Worm (Caenorhabditis elegans): ENCODE results near the gene fan-1.

fan-1 gene

DNA sequence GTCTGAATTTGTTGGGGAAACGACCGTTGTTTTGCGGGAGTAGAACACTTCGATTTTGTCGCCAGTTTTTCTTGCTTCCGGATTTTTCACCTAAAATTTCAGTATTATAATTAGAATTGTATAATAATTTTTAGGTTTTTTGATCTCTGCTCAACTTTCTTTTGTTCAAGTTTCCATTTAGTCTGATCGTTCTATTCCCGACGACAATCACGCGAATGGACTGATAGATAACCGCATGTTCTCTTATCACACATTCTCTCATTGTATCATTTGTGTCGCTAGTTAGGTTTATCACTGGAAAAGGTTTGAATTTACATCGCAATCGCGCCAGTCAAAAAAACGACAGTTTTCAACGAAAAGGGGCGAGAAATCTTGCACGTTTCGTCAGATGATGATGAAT lies 6.4 kb downstream of the fan-1 start:
- TF ChIP-seq zip-11 (GFP tag; IDR thresholded peaks at IDR 0.05) (no peak), snpc-4 (tag; optimal IDR thresholded peaks at IDR 0.05) (no peak), ceh-20 (GFP tag; IDR thresholded peaks at IDR 0.05) (no peak), lir-3 (tag; optimal IDR thresholded peaks at IDR 0.05) (no peak), dve-1 (tag; optimal IDR thresholded peaks at IDR 0.05; ENCODE audit: insufficient read depth) (peak; percentile 88), Y105C5A.15 (GFP tag; IDR thresholded peaks at IDR 0.05) (no peak), fos-1 (tag; optimal IDR thresholded peaks at IDR 0.05) (no peak), unc-130 (GFP tag; optimal IDR thresholded peaks at IDR 0.05) (no peak), skn-1 (tag; optimal IDR thresholded peaks at IDR 0.05) (peak; percentile 5), daf-19 (GFP tag; conservative IDR thresholded peaks at IDR 0.05) (no peak), F10B5.3 (tag; optimal IDR thresholded peaks at IDR 0.05) (no peak), Y75B8A.6 (GFP tag; IDR thresholded peaks at IDR 0.05) (no peak), nhr-41 (GFP tag; IDR thresholded peaks at IDR 0.05) (no peak), nhr-77 (tag; optimal IDR thresholded peaks at IDR 0.05) (peak; percentile 59), arid-1 (GFP tag; conservative IDR thresholded peaks at IDR 0.05) (no peak), rbr-2 (tag; optimal IDR thresholded peaks at IDR 0.05) (no peak), zfp-2 (tag; optimal IDR thresholded peaks at IDR 0.05) (no peak), lin-29 (GFP tag; IDR thresholded peaks at IDR 0.05) (no peak), nhr-48 (tag; optimal IDR thresholded peaks at IDR 0.05) (peak; percentile 26), daf-8 (GFP tag; IDR thresholded peaks at IDR 0.05) (no peak), tag-97 (GFP tag; IDR thresholded peaks at IDR 0.05) (no peak), unc-62 (GFP tag; optimal IDR thresholded peaks at IDR 0.05 in 1 of 2) (no peak), unc-62 (tag; optimal IDR thresholded peaks at IDR 0.05) (no peak), egl-27 (tag; optimal IDR thresholded peaks at IDR 0.05) (no peak), nhr-25 (tag; optimal IDR thresholded peaks at IDR 0.05; ENCODE audit: borderline replicate concordance, insufficient read depth) (no peak), nhr-237 (tag; optimal IDR thresholded peaks at IDR 0.05) (no peak), duxl-1 (tag; optimal IDR thresholded peaks at IDR 0.05; ENCODE audit: poor library complexity) (no peak), ceh-32 (tag; optimal IDR thresholded peaks at IDR 0.05; ENCODE audit: poor library complexity) (no peak), spr-3 (GFP tag; optimal IDR thresholded peaks at IDR 0.05) (no peak), vab-7 (GFP tag; IDR thresholded peaks at IDR 0.05) (no peak), ceh-28 (tag; optimal IDR thresholded peaks at IDR 0.05) (no peak), dmd-6 (GFP tag; IDR thresholded peaks at IDR 0.05) (peak; percentile 84), saeg-2 (GFP tag; IDR thresholded peaks at IDR 0.05) (no peak), ztf-7 (tag; optimal IDR thresholded peaks at IDR 0.05) (peak; percentile 48), ceh-44 (GFP tag; IDR thresholded peaks at IDR 0.05) (no peak), mxl-2 (GFP tag; conservative IDR thresholded peaks at IDR 0.05) (no peak), nhr-10 (tag; optimal IDR thresholded peaks at IDR 0.05) (peak; percentile 54), pha-4 (GFP tag; IDR thresholded peaks at IDR 0.05) (peak; percentile 42; the same call in 1 of the 2 replicates), pha-4 (tag; optimal IDR thresholded peaks at IDR 0.05) (no peak), madf-9 (GFP tag; conservative IDR thresholded peaks at IDR 0.05) (no peak), hlh-11 (tag; optimal IDR thresholded peaks at IDR 0.05) (peak; percentile 83), lin-13 (GFP tag; optimal IDR thresholded peaks at IDR 0.05) (no peak), php-3 (GFP tag; IDR thresholded peaks at IDR 0.05) (peak; percentile 61), zip-2 (tag; optimal IDR thresholded peaks at IDR 0.05) (no peak), jun-1 (tag; optimal IDR thresholded peaks at IDR 0.05) (no peak), R02D3.7 (tag; optimal IDR thresholded peaks at IDR 0.05) (no peak), mxl-3 (GFP tag; optimal IDR thresholded peaks at IDR 0.05) (peak; percentile 74), lin-38 (GFP tag; IDR thresholded peaks at IDR 0.05) (no peak; the same call in 1 of the 2 replicates), snpc-1.2 (GFP tag; IDR thresholded peaks at IDR 0.05) (no peak), aha-1 (tag) (no peak), gei-8 (GFP tag; optimal IDR thresholded peaks at IDR 0.05) (no peak), nhr-111 (GFP tag; optimal IDR thresholded peaks at IDR 0.05) (no peak), set-16 (GFP tag; IDR thresholded peaks at IDR 0.05) (no peak)

Data from whole organism, L4 larva.